Worm (Caenorhabditis elegans) whole organism, L1 larva: Measurements from ENCODE around the gene lis-1.

Experiments
- elt-3 ChIP-seq, 6 experiments: fragments of 150-350 bp in 1 of 6; sonication (generic microtip); optimal IDR thresholded peaks; 2 replicates each; lab custom pipeline; 2017 to 2018; ENCODE audit warnings: missing biosample characterization in 6 of 6, missing genetic modification characterization in 6 of 6, inconsistent platforms in 1 of 6
- lin-13 ChIP-seq: fragments of 150-350 bp; optimal IDR thresholded peaks from 2 replicates; lab custom pipeline; 2014; ENCODE audit warnings: missing biosample characterization, missing genetic modification reagents, missing genetic modification characterization

- TF ChIP-seq elt-3 (tag; optimal IDR thresholded peaks at IDR 0.05; lab: Kevin White, UChicago), result no peak
- TF ChIP-seq lin-13, result no peak
Observed at ce11 chrIII:13381684-13382083, 5.2 kb upstream of the lis-1 start.
